Fruit fly (Drosophila melanogaster): ENCODE results near the gene Nt5a.

Nt5a gene

dm6 chr3L:1320230-1320930 is 13.2 kb upstream of the Nt5a start (continued):
- TF ChIP-seq CG10321 (GFP tag; IDR thresholded peaks at IDR 0.05) (no peak), CG32767 (GFP tag; IDR thresholded peaks at IDR 0.05) (no peak), CG9609 (GFP tag; optimal IDR thresholded peaks at IDR 0.05) (no peak), CG1832 (GFP tag; optimal IDR thresholded peaks at IDR 0.05) (no peak), PHDP (tag; optimal IDR thresholded peaks at IDR 0.05) (no peak), CG10543 (GFP tag; optimal IDR thresholded peaks at IDR 0.05) (no peak), ftz-f1 (GFP tag; optimal IDR thresholded peaks at IDR 0.05) (no peak), Med (GFP tag) (peak; percentile 33), MTF-1 (GFP tag; optimal IDR thresholded peaks at IDR 0.05; ENCODE audit: borderline replicate concordance) (no peak), CG15514 (GFP tag; optimal IDR thresholded peaks at IDR 0.05) (peak; percentile 4), aop (GFP tag; IDR thresholded peaks at IDR 0.05) (no peak), BEAF-32 (GFP tag; optimal IDR thresholded peaks at IDR 0.05) (no peak), stwl (tag; optimal IDR thresholded peaks at IDR 0.05) (no peak), CG12659 (GFP tag; optimal IDR thresholded peaks at IDR 0.05) (peak; percentile 3), CG7963 (GFP tag; IDR thresholded peaks at IDR 0.05; ENCODE audit: partially characterized antibody) (no peak), hth (optimal IDR thresholded peaks at IDR 0.05) (no peak), fd64A (GFP tag; optimal IDR thresholded peaks at IDR 0.05) (no peak), CG13287 (GFP tag; IDR thresholded peaks at IDR 0.05; ENCODE audit: partially characterized antibody) (no peak), Atf3 (GFP tag; optimal IDR thresholded peaks at IDR 0.05) (no peak), CG42726 (GFP tag; IDR thresholded peaks at IDR 0.05; ENCODE audit: partially characterized antibody) (no peak), pan (optimal IDR thresholded peaks at IDR 0.05) (no peak), pan (GFP tag; optimal IDR thresholded peaks at IDR 0.05 in 1 of 2, IDR thresholded peaks at IDR 0.05 in 1 of 2) (no peak), grau (tag; optimal IDR thresholded peaks at IDR 0.05) (peak; percentile 37), CG11504 (tag; optimal IDR thresholded peaks at IDR 0.05) (peak; percentile 54), TFAM (GFP tag; optimal IDR thresholded peaks at IDR 0.05) (no peak), CG18619 (GFP tag; optimal IDR thresholded peaks at IDR 0.05) (no peak), CG6854 (GFP tag; optimal IDR thresholded peaks at IDR 0.05) (no peak), CG15073 (GFP tag; optimal IDR thresholded peaks at IDR 0.05) (no peak), CG12071 (GFP tag; optimal IDR thresholded peaks at IDR 0.05) (no peak), NFAT (GFP tag; IDR thresholded peaks at IDR 0.05) (no peak), sim (GFP tag; IDR thresholded peaks at IDR 0.05) (no peak), Usf (GFP tag; optimal IDR thresholded peaks at IDR 0.05) (no peak), fd3F (GFP tag; optimal IDR thresholded peaks at IDR 0.05) (no peak), odd (GFP tag; optimal IDR thresholded peaks at IDR 0.05) (no peak), Atf6 (GFP tag; IDR thresholded peaks at IDR 0.05) (0 out of 2 replicates have a peak, but pooled peaks have one; percentile 36), bab2 (GFP tag; optimal IDR thresholded peaks at IDR 0.05) (no peak), CG13624 (GFP tag; optimal IDR thresholded peaks at IDR 0.05) (no peak), tna (GFP tag; IDR thresholded peaks at IDR 0.05; ENCODE audit: partially characterized antibody) (no peak), onecut (GFP tag; IDR thresholded peaks at IDR 0.05) (no peak), Dbx (GFP tag; IDR thresholded peaks at IDR 0.05) (0 out of 3 replicates have a peak, but pooled peaks have one; percentile 24), CG14710 (tag; optimal IDR thresholded peaks at IDR 0.05) (no peak), ato (GFP tag; IDR thresholded peaks at IDR 0.05; ENCODE audit: partially characterized antibody) (no peak), CG33557 (GFP tag; optimal IDR thresholded peaks at IDR 0.05) (no peak), Ets65A (GFP tag) (peak; percentile 31), H15 (GFP tag; IDR thresholded peaks at IDR 0.05) (no peak), Hmr (GFP tag; optimal IDR thresholded peaks at IDR 0.05) (peak; percentile 20), CG4820 (GFP tag; optimal IDR thresholded peaks at IDR 0.05) (no peak), CG13424 (tag; optimal IDR thresholded peaks at IDR 0.05) (peak; percentile 5), Nf-YA (GFP tag; IDR thresholded peaks at IDR 0.05) (no peak), ham (GFP tag; IDR thresholded peaks at IDR 0.05) (no peak)
